Worm (Caenorhabditis elegans) whole organism, L4 larva: ENCODE measurements around the gene pgap-2.

Source experiments
- F44E2.7 ChIP-seq: fragments of 200-800 bp; sonication (Bioruptor generic); IDR thresholded peaks from 2 replicates; pipeline ENCODE4 v2.1.2; 2022; ENCODE audit warnings: missing genetic modification characterization, missing compliant biosample characterization
- aly-2 ChIP-seq: sonication (generic microtip); optimal IDR thresholded peaks from 2 replicates; lab custom pipeline; 2018; ENCODE audit warnings: missing biosample characterization, missing genetic modification characterization
- dpl-1 ChIP-seq: fragments of 150-350 bp; optimal IDR thresholded peaks from 2 replicates; lab custom pipeline; 2014; ENCODE audit warnings: missing biosample characterization, missing genetic modification reagents, missing genetic modification characterization
- lin-13 ChIP-seq: fragments of 150-350 bp; optimal IDR thresholded peaks from 2 replicates; lab custom pipeline; 2014; ENCODE audit warnings: missing biosample characterization, missing genetic modification reagents, missing genetic modification characterization
- lsy-2 ChIP-seq, 2 experiments: fragments of 150-350 bp in 1 of 2; sonication (generic microtip) in 1 of 2; optimal IDR thresholded peaks; 2 replicates each; lab custom pipeline; 2014 to 2017; ENCODE audit warnings: missing biosample characterization in 2 of 2, missing genetic modification characterization in 2 of 2
- mdl-1 ChIP-seq, 2 experiments: fragments of 150-350 bp in 1 of 2; sonication (generic microtip) in 1 of 2; optimal IDR thresholded peaks; 2 replicates each; lab custom pipeline; 2014 to 2017; ENCODE audit warnings: missing biosample characterization in 2 of 2, missing genetic modification characterization in 2 of 2
- nhr-41 ChIP-seq: fragments of 200-800 bp; sonication (Bioruptor generic); IDR thresholded peaks from 2 replicates; pipeline ENCODE4 v1.3.6; 2022; ENCODE audit warnings: missing genetic modification reagents, missing genetic modification characterization, missing compliant biosample characterization
- nhr-76 ChIP-seq: fragments of 150-350 bp; optimal IDR thresholded peaks from 2 replicates; lab custom pipeline; 2014; ENCODE audit warnings: missing biosample characterization, missing genetic modification characterization
- rbr-2 ChIP-seq: sonication (generic microtip); optimal IDR thresholded peaks from 2 replicates; lab custom pipeline; 2016; ENCODE audit warnings: missing genotype, missing genetic modification characterization, missing compliant biosample characterization
- tra-1 ChIP-seq: fragments of 200-800 bp; sonication (Bioruptor generic); IDR thresholded peaks from 2 replicates; pipeline ENCODE4 v1.3.6; 2022; ENCODE audit warnings: missing genetic modification reagents, missing genetic modification characterization, missing compliant biosample characterization
- zag-1 ChIP-seq: fragments of 150-350 bp; optimal IDR thresholded peaks from 2 replicates; lab custom pipeline; 2014; ENCODE audit warnings: missing biosample characterization, missing genetic modification characterization
- ztf-11 ChIP-seq: fragments of 150-350 bp; optimal IDR thresholded peaks from 2 replicates; lab custom pipeline; 2014; ENCODE audit warnings: missing biosample characterization, missing genetic modification characterization

DNA sequence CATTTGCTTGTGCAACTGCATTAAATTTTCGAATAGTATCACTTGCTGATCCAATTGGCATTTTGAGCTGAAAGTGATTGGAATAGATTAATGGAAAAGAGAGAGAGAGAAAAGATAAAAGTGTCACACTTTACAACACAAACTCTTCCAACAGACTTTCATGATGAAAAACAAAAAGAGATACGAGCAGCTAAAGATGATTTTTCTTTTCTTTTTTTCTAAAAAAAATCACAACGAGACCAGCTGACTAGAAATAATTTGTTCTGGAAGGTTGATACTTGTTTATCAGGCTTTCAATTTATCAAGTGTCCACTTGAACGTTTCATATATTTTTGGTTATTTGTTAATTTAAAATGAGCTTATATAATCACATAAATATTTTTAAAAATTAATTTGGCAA, 18.2 kb upstream of the pgap-2 start:
- TF ChIP-seq F44E2.7 (no peak), lin-13 (GFP tag; lab: Kevin White, UChicago) (no peak), mdl-1 (tag; optimal IDR thresholded peaks at IDR 0.05; lab: Kevin White, UChicago) (no peak), lsy-2 (tag; optimal IDR thresholded peaks at IDR 0.05; lab: Kevin White, UChicago) (no peak), aly-2 (tag; lab: Kevin White, UChicago) (no peak), zag-1 (tag; lab: Kevin White, UChicago) (no peak), dpl-1 (no peak), rbr-2 (tag; lab: Kevin White, UChicago) (no peak), ztf-11 (tag; lab: Kevin White, UChicago) (no peak), nhr-41 (no peak), nhr-76 (tag; lab: Kevin White, UChicago) (no peak), tra-1 (no peak)
